Fruit fly (Drosophila melanogaster) whole organism, embryonic: ENCODE measurements around the gene CG14380.

ENCODE experiments used
- Ada2b ChIP-seq: fragments of 200-800 bp; sonication (Bioruptor generic); IDR thresholded peaks from 2 replicates; pipeline ENCODE4 v1.3.6; 2022; ENCODE audit warnings: missing biosample characterization, missing genetic modification characterization
- Bdp1 ChIP-seq: fragments of 200-800 bp; sonication (Bioruptor generic); optimal IDR thresholded peaks from 3 replicates; lab custom pipeline; 2016; ENCODE audit warnings: missing biosample characterization, missing genetic modification characterization
- C15 ChIP-seq: fragments of 200-800 bp; sonication (Bioruptor generic); IDR thresholded peaks from 3 replicates; pipeline ENCODE4 v1.3.6; 2022; ENCODE audit warnings: missing biosample characterization, missing genetic modification characterization
- CG10147 ChIP-seq: fragments of 200-800 bp; sonication (Bioruptor generic); optimal IDR thresholded peaks from 2 replicates; lab custom pipeline; 2019; ENCODE audit warnings: missing biosample characterization, mild to moderate bottlenecking, missing genetic modification characterization, moderate library complexity
- CG12219 ChIP-seq: fragments of 200-800 bp; sonication (Bioruptor generic); optimal IDR thresholded peaks from 3 replicates; lab custom pipeline; 2018; ENCODE audit warnings: missing biosample characterization, mild to moderate bottlenecking, missing genetic modification characterization
- CG14441 ChIP-seq: fragments of 200-800 bp; sonication (Bioruptor generic); IDR thresholded peaks from 2 replicates; pipeline ENCODE4 v1.3.6; 2022; ENCODE audit warnings: missing biosample characterization, missing genetic modification characterization
- CG17186 ChIP-seq: fragments of 200-800 bp; sonication (Bioruptor generic); optimal IDR thresholded peaks from 3 replicates; lab custom pipeline; 2017; ENCODE audit warnings: missing biosample characterization, missing genetic modification reagents, missing genetic modification characterization
- CG17568 ChIP-seq: fragments of 200-800 bp; sonication (Bioruptor generic); optimal IDR thresholded peaks from 2 replicates; lab custom pipeline; 2018; ENCODE audit warnings: missing biosample characterization, mild to moderate bottlenecking, missing genetic modification characterization, moderate library complexity
- CG18262 ChIP-seq: fragments of 200-800 bp; optimal IDR thresholded peaks from 3 replicates; lab custom pipeline; 2019; ENCODE audit warnings: missing biosample characterization, mild to moderate bottlenecking, missing genetic modification characterization, moderate library complexity
- CG2120 ChIP-seq: fragments of 200-800 bp; sonication (Bioruptor generic); optimal IDR thresholded peaks from 3 replicates; lab custom pipeline; 2016; ENCODE audit warnings: missing biosample characterization, missing genetic modification characterization
- CG2129 ChIP-seq: fragments of 200-800 bp; sonication (Bioruptor generic); IDR thresholded peaks from 2 replicates; pipeline ENCODE4 v1.3.6; 2022; ENCODE audit warnings: missing biosample characterization, missing genetic modification characterization; ENCODE audit not compliant: partially characterized antibody
- CG2712 ChIP-seq: fragments of 200-800 bp; optimal IDR thresholded peaks from 3 replicates; lab custom pipeline; 2019; ENCODE audit warnings: missing biosample characterization, mild to moderate bottlenecking, missing genetic modification characterization, moderate library complexity
- CG31224 ChIP-seq: fragments of 200-800 bp; sonication (Bioruptor generic); IDR thresholded peaks from 2 replicates; pipeline ENCODE4 v1.3.6; 2022; ENCODE audit warnings: missing biosample characterization, missing genetic modification characterization
- CG3847 ChIP-seq: fragments of 200-800 bp; sonication (Bioruptor generic); IDR thresholded peaks from 2 replicates; pipeline ENCODE4 v1.3.6; 2022; ENCODE audit warnings: missing biosample characterization, missing genetic modification characterization
- CG42726 ChIP-seq: fragments of 200-800 bp; sonication (Bioruptor generic); IDR thresholded peaks from 2 replicates; pipeline ENCODE4 v1.3.6; 2022; ENCODE audit warnings: missing biosample characterization, missing genetic modification characterization; ENCODE audit not compliant: partially characterized antibody
- CG43689 ChIP-seq: fragments of 200-800 bp; sonication (Bioruptor generic); IDR thresholded peaks from 2 replicates; pipeline ENCODE4 v1.3.6; 2022; ENCODE audit warnings: missing biosample characterization, missing genetic modification characterization
- CG4424 ChIP-seq: fragments of 200-800 bp; sonication (Bioruptor generic); optimal IDR thresholded peaks from 3 replicates; lab custom pipeline; 2016; ENCODE audit warnings: missing biosample characterization, missing genetic modification characterization
- CG5953 ChIP-seq: fragments of 200-800 bp; sonication (Bioruptor generic); IDR thresholded peaks from 2 replicates; pipeline ENCODE4 v1.3.6; 2022; ENCODE audit warnings: missing biosample characterization, missing genetic modification characterization
- CG7745 ChIP-seq: fragments of 200-800 bp; sonication (Bioruptor generic); optimal IDR thresholded peaks from 2 replicates; lab custom pipeline; 2018; ENCODE audit warnings: missing biosample characterization, mild to moderate bottlenecking, missing genetic modification characterization, moderate library complexity
- CG8089 ChIP-seq: fragments of 200-800 bp; sonication (Bioruptor generic); optimal IDR thresholded peaks from 3 replicates; lab custom pipeline; 2016; ENCODE audit warnings: missing biosample characterization, missing genetic modification characterization
- CG8944 ChIP-seq: fragments of 200-800 bp; sonication (Bioruptor generic); optimal IDR thresholded peaks from 3 replicates; lab custom pipeline; 2016; ENCODE audit warnings: missing biosample characterization, missing genetic modification characterization
- CG9609 ChIP-seq: fragments of 200-800 bp; sonication (Bioruptor generic); optimal IDR thresholded peaks from 3 replicates; lab custom pipeline; 2016; ENCODE audit warnings: missing biosample characterization, missing genetic modification characterization
- D ChIP-seq, 2 experiments: fragments of 200-800 bp in 1 of 2; fragments of >200 bp in 1 of 2; sonication (Bioruptor generic) in 1 of 2; optimal IDR thresholded peaks; 2 replicates in 1 of 2; 3 replicates in 1 of 2; lab custom pipeline; 2017; ENCODE audit warnings: mild to moderate bottlenecking in 1 of 2, missing biosample characterization in 1 of 2, missing genetic modification characterization in 1 of 2, missing genetic modification reagents in 1 of 2
- D19A ChIP-seq: fragments of 200-800 bp; optimal IDR thresholded peaks from 3 replicates; lab custom pipeline; 2019; ENCODE audit warnings: missing biosample characterization, mild to moderate bottlenecking, missing genetic modification characterization, moderate library complexity
- Deaf1 ChIP-seq: fragments of 200-800 bp; optimal IDR thresholded peaks from 3 replicates; lab custom pipeline; 2019; ENCODE audit warnings: missing biosample characterization, mild to moderate bottlenecking, missing genetic modification characterization, moderate library complexity
- Doc3 ChIP-seq: fragments of 200-800 bp; sonication (Bioruptor generic); IDR thresholded peaks from 3 replicates; pipeline ENCODE4 v1.3.6; 2022; ENCODE audit warnings: missing biosample characterization, missing genetic modification characterization; ENCODE audit not compliant: partially characterized antibody
- Elba2 ChIP-seq: fragments of 200-800 bp; sonication (Bioruptor generic); optimal IDR thresholded peaks from 3 replicates; lab custom pipeline; 2016; ENCODE audit warnings: missing biosample characterization, missing genetic modification characterization
- HLHmδ ChIP-seq: fragments of 200-800 bp; sonication (Bioruptor generic); optimal IDR thresholded peaks from 2 replicates; lab custom pipeline; 2018; ENCODE audit warnings: missing biosample characterization, mild to moderate bottlenecking, missing genetic modification characterization, moderate library complexity
- Hmr ChIP-seq: fragments of 200-800 bp; sonication (Bioruptor generic); optimal IDR thresholded peaks from 3 replicates; lab custom pipeline; 2017; ENCODE audit warnings: mild to moderate bottlenecking, missing biosample characterization, missing genetic modification reagents, missing genetic modification characterization
- MBD-R2 ChIP-seq: fragments of 200-800 bp; sonication (Bioruptor generic); IDR thresholded peaks from 2 replicates; pipeline ENCODE4 v1.3.6; 2022; ENCODE audit warnings: missing biosample characterization, missing genetic modification characterization
- PHDP ChIP-seq: fragments of 200-800 bp; sonication (Bioruptor generic); optimal IDR thresholded peaks from 3 replicates; lab custom pipeline; 2018; ENCODE audit warnings: missing biosample characterization, mild to moderate bottlenecking, missing genetic modification characterization, moderate library complexity
- Ptx1 ChIP-seq: fragments of 200-800 bp; sonication (Bioruptor generic); IDR thresholded peaks from 2 replicates; pipeline ENCODE4 v1.3.6; 2022; ENCODE audit warnings: missing biosample characterization, missing genetic modification characterization
- Usf ChIP-seq: fragments of 200-800 bp; sonication (Bioruptor generic); optimal IDR thresholded peaks from 2 replicates; lab custom pipeline; 2017; ENCODE audit warnings: missing genotype, missing biosample characterization, missing genetic modification characterization
- ap ChIP-seq: fragments of 200-800 bp; sonication (Bioruptor generic); IDR thresholded peaks from 2 replicates; pipeline ENCODE4 v1.3.6; 2022; ENCODE audit warnings: missing biosample characterization, missing genetic modification characterization
- bcd ChIP-seq: fragments of 200-800 bp; sonication (Bioruptor generic); optimal IDR thresholded peaks from 2 replicates; lab custom pipeline; 2017; ENCODE audit warnings: missing biosample characterization, mild to moderate bottlenecking, missing genetic modification characterization
- crp ChIP-seq, 2 experiments: fragments of 200-800 bp; sonication (Bioruptor generic); optimal IDR thresholded peaks; 2 replicates in 1 of 2; 3 replicates in 1 of 2; lab custom pipeline; 2017; ENCODE audit warnings: missing biosample characterization in 2 of 2, missing genetic modification characterization in 2 of 2, mild to moderate bottlenecking in 1 of 2, moderate library complexity in 1 of 2
- danr ChIP-seq: fragments of 200-800 bp; sonication (Bioruptor generic); IDR thresholded peaks from 2 replicates; pipeline ENCODE4 v1.3.6; 2022; ENCODE audit warnings: missing biosample characterization, missing genetic modification characterization
- ems ChIP-seq: fragments of 200-800 bp; sonication (Bioruptor generic); optimal IDR thresholded peaks from 3 replicates; lab custom pipeline; 2016; ENCODE audit warnings: missing biosample characterization, missing genetic modification characterization
- fd3F ChIP-seq: fragments of 200-800 bp; sonication (Bioruptor generic); optimal IDR thresholded peaks from 2 replicates; lab custom pipeline; 2018; ENCODE audit warnings: missing biosample characterization, mild to moderate bottlenecking, missing genetic modification characterization, moderate library complexity
- ftz-f1 ChIP-seq: fragments of 200-800 bp; sonication (Bioruptor generic); optimal IDR thresholded peaks from 2 replicates; lab custom pipeline; 2016; ENCODE audit warnings: missing biosample characterization, missing genetic modification characterization
- grau ChIP-seq: fragments of 200-800 bp; optimal IDR thresholded peaks from 3 replicates; lab custom pipeline; 2019; ENCODE audit warnings: missing biosample characterization, mild to moderate bottlenecking, missing genetic modification characterization, moderate library complexity
- gsb ChIP-seq: fragments of 200-800 bp; sonication (Bioruptor generic); IDR thresholded peaks from 2 replicates; pipeline ENCODE4 v1.3.6; 2022; ENCODE audit warnings: missing biosample characterization, missing genetic modification characterization
- knrl ChIP-seq: fragments of 200-800 bp; sonication (Bioruptor generic); IDR thresholded peaks from 3 replicates; pipeline ENCODE4 v1.3.6; 2022; ENCODE audit warnings: missing biosample characterization, missing genetic modification characterization; ENCODE audit not compliant: partially characterized antibody
- nerfin-2 ChIP-seq: fragments of 200-800 bp; sonication (Bioruptor generic); IDR thresholded peaks from 2 replicates; pipeline ENCODE4 v1.3.6; 2022; ENCODE audit warnings: missing biosample characterization, missing genetic modification characterization; ENCODE audit not compliant: partially characterized antibody
- org-1 ChIP-seq: fragments of 200-800 bp; sonication (Bioruptor generic); optimal IDR thresholded peaks from 2 replicates; lab custom pipeline; 2017; ENCODE audit warnings: missing biosample characterization, missing genetic modification characterization
- pb ChIP-seq: fragments of 200-800 bp; sonication (Bioruptor generic); optimal IDR thresholded peaks from 3 replicates; lab custom pipeline; 2016; ENCODE audit warnings: missing biosample characterization, missing genetic modification characterization
- run ChIP-seq: fragments of 200-800 bp; sonication (Bioruptor generic); optimal IDR thresholded peaks from 3 replicates; lab custom pipeline; 2018; ENCODE audit warnings: missing biosample characterization, mild to moderate bottlenecking, missing genetic modification characterization
- slbo ChIP-seq: fragments of 200-800 bp; sonication (Bioruptor generic); IDR thresholded peaks from 2 replicates; pipeline ENCODE4 v1.3.6; 2022; ENCODE audit warnings: missing biosample characterization, missing genetic modification characterization
- stc ChIP-seq: fragments of 200-800 bp; sonication (Bioruptor generic); IDR thresholded peaks from 2 replicates; pipeline ENCODE4 v1.3.6; 2022; ENCODE audit warnings: missing biosample characterization, missing genetic modification characterization
- sug ChIP-seq: fragments of 200-800 bp; optimal IDR thresholded peaks from 2 replicates; lab custom pipeline; 2019; ENCODE audit warnings: missing biosample characterization, mild to moderate bottlenecking, missing genetic modification characterization, moderate library complexity
- unc-4 ChIP-seq: fragments of 200-800 bp; sonication (Bioruptor generic); IDR thresholded peaks from 2 replicates; pipeline ENCODE4 v1.3.6; 2022; ENCODE audit warnings: missing biosample characterization, missing genetic modification characterization; ENCODE audit not compliant: partially characterized antibody

The CG14380 gene

DNA sequence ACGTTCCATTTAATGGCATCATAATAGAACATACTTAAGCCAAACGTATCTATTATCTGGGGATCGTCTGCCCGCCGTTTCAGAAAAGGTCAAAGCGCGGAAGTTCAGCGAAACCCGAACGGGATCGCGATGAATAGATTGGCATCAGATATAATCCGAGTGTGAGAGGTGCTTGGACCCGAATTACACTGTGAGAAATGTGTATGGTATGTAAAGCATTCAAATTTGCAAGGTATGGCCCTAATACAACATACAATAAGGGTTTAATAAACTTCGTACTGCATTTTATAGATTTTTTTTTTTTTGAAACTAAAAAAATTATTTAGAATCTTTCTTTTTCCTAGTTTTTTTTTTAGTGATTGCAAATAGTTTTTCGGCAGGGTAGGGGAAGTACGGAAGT is 30.4 kb downstream of the CG14380 start (continued):
- TF ChIP-seq unc-4 (GFP tag; lab: Robert Waterston, UW) (no peak), stc (GFP tag; lab: Robert Waterston, UW) (no peak), grau (peak; percentile 26), ap (GFP tag; lab: Robert Waterston, UW) (no peak), CG14441 (GFP tag; lab: Robert Waterston, UW) (no peak), CG17568 (GFP tag; lab: Kevin White, UChicago) (no peak), CG4424 (GFP tag; lab: Kevin White, UChicago) (no peak), nerfin-2 (GFP tag; lab: Robert Waterston, UW) (no peak), Deaf1 (tag; lab: Kevin White, UChicago) (no peak), Usf (no peak), CG12219 (GFP tag; lab: Kevin White, UChicago) (no peak), CG42726 (GFP tag; lab: Robert Waterston, UW) (no peak), CG31224 (GFP tag; lab: Robert Waterston, UW) (peak; percentile 27; the same call in 1 of the 2 replicates), crp (GFP tag; optimal IDR thresholded peaks at IDR 0.05; lab: Kevin White, UChicago) (no peak), CG17186 (GFP tag; lab: Kevin White, UChicago) (no peak), Doc3 (GFP tag; lab: Robert Waterston, UW) (no peak), Ada2b (GFP tag; lab: Robert Waterston, UW) (peak; percentile 46), ems (no peak), run (no peak), CG43689 (GFP tag; lab: Robert Waterston, UW) (no peak), HLHmδ (GFP tag; lab: Kevin White, UChicago) (no peak), CG3847 (GFP tag; lab: Robert Waterston, UW) (peak; percentile 38; the same call in 1 of the 2 replicates), CG8944 (GFP tag; lab: Kevin White, UChicago) (no peak), ftz-f1 (GFP tag; lab: Kevin White, UChicago) (no peak), pb (no peak), danr (no peak), CG2120 (GFP tag; lab: Kevin White, UChicago) (peak; percentile 22), fd3F (GFP tag; lab: Kevin White, UChicago) (no peak), CG10147 (GFP tag; lab: Kevin White, UChicago) (peak; percentile 30), CG9609 (GFP tag; lab: Kevin White, UChicago) (no peak), D (optimal IDR thresholded peaks at IDR 0.05; lab: Kevin White, UChicago) (no peak), D (GFP tag; optimal IDR thresholded peaks at IDR 0.05; lab: Kevin White, UChicago) (no peak), CG5953 (no peak), PHDP (tag; lab: Kevin White, UChicago) (no peak), CG8089 (GFP tag; lab: Kevin White, UChicago) (no peak), D19A (no peak), sug (tag; lab: Kevin White, UChicago) (no peak), Elba2 (GFP tag; lab: Kevin White, UChicago) (no peak), knrl (GFP tag; lab: Robert Waterston, UW) (no peak), CG18262 (tag; lab: Kevin White, UChicago) (no peak), Ptx1 (GFP tag; lab: Robert Waterston, UW) (no peak), C15 (GFP tag; lab: Robert Waterston, UW) (no peak), org-1 (GFP tag; lab: Kevin White, UChicago) (no peak), gsb (GFP tag; lab: Robert Waterston, UW) (no peak), Bdp1 (GFP tag; lab: Kevin White, UChicago) (no peak), CG7745 (no peak), MBD-R2 (GFP tag; lab: Robert Waterston, UW) (no peak; the same call in 1 of the 2 replicates), slbo (peak; percentile 53), Hmr (GFP tag; lab: Kevin White, UChicago) (peak; percentile 12), CG2129 (GFP tag; lab: Robert Waterston, UW) (no peak), CG2712 (peak; percentile 6), bcd (GFP tag; lab: Kevin White, UChicago) (peak; percentile 1)
